Worm (Caenorhabditis elegans) whole organism, young adult: ENCODE measurements around the gene hap-1.

ENCODE experiments used
- C06A6.2 ChIP-seq: fragments of 200-800 bp; sonication (Bioruptor generic); conservative IDR thresholded peaks from 2 replicates; pipeline ENCODE4 v1.3.6; 2022; ENCODE audit warnings: missing genetic modification characterization, missing compliant biosample characterization
- F37B4.10 ChIP-seq: fragments of 200-800 bp; sonication (Bioruptor generic); IDR thresholded peaks from 2 replicates; pipeline ENCODE4 v1.3.6; 2022; ENCODE audit warnings: missing genetic modification characterization, missing compliant biosample characterization
- F39B2.1 ChIP-seq: fragments of 200-800 bp; sonication (Bioruptor generic); IDR thresholded peaks from 2 replicates; pipeline ENCODE4 v1.3.6; 2022; ENCODE audit warnings: missing genetic modification reagents, missing genetic modification characterization, missing compliant biosample characterization
- F49E8.2 ChIP-seq: sonication (generic microtip); optimal IDR thresholded peaks from 3 replicates; lab custom pipeline; 2017; ENCODE audit warnings: missing genetic modification characterization, mild to moderate bottlenecking, missing compliant biosample characterization, antibody characterized with exemption, moderate library complexity; ENCODE audit not compliant: insufficient read depth
- F57C9.4 ChIP-seq: sonication (generic microtip); optimal IDR thresholded peaks from 2 replicates; lab custom pipeline; 2017; ENCODE audit warnings: mild to moderate bottlenecking, missing genetic modification characterization, missing compliant biosample characterization
- K11D2.4 ChIP-seq: fragments of 200-800 bp; sonication (Bioruptor generic); IDR thresholded peaks from 2 replicates; pipeline ENCODE4 v1.3.6; 2022; ENCODE audit warnings: missing genetic modification reagents, missing genetic modification characterization, missing compliant biosample characterization
- Y53F4B.3 ChIP-seq: fragments of 200-800 bp; sonication (Bioruptor generic); IDR thresholded peaks from 2 replicates; pipeline ENCODE4 v1.3.6; 2022; ENCODE audit warnings: missing genetic modification reagents, missing genetic modification characterization, missing compliant biosample characterization
- Y95B8A.8 ChIP-seq: fragments of 200-800 bp; sonication (Bioruptor generic); IDR thresholded peaks from 2 replicates; pipeline ENCODE4 v1.3.6; 2022; ENCODE audit warnings: missing genetic modification reagents, missing genetic modification characterization, missing compliant biosample characterization
- aptf-2 ChIP-seq: fragments of 200-800 bp; sonication (Bioruptor generic); conservative IDR thresholded peaks from 2 replicates; pipeline ENCODE4 v1.3.6; 2022; ENCODE audit warnings: missing genetic modification reagents, missing genetic modification characterization, missing compliant biosample characterization
- attf-3 ChIP-seq: fragments of 200-800 bp; sonication (Bioruptor generic); conservative IDR thresholded peaks from 2 replicates; pipeline ENCODE4 v1.3.6; 2022; ENCODE audit warnings: missing genetic modification reagents, missing genetic modification characterization, missing compliant biosample characterization
- cebp-2 ChIP-seq: fragments of 200-800 bp; sonication (Bioruptor generic); IDR thresholded peaks from 2 replicates; pipeline ENCODE4 v1.3.6; 2022; ENCODE audit warnings: missing genetic modification characterization, missing compliant biosample characterization
- gei-17 ChIP-seq: fragments of 200-800 bp; sonication (Bioruptor generic); optimal IDR thresholded peaks from 2 replicates; lab custom pipeline; 2018; ENCODE audit warnings: mild to moderate bottlenecking, missing genetic modification characterization, missing compliant biosample characterization
- hsf-1 ChIP-seq: fragments of 200-800 bp; sonication (Bioruptor generic); IDR thresholded peaks from 2 replicates; pipeline ENCODE4 v1.3.6; 2022; ENCODE audit warnings: missing genetic modification reagents, missing genetic modification characterization, missing compliant biosample characterization
- lin-35 ChIP-seq, 3 experiments: fragments of 150-350 bp in 2 of 3; sonication (generic microtip) in 1 of 3; optimal IDR thresholded peaks; 2 replicates each; lab custom pipeline; 2014 to 2018; ENCODE audit warnings: missing biosample characterization in 3 of 3, missing genetic modification characterization in 3 of 3, missing genetic modification reagents in 3 of 3
- lir-1 ChIP-seq: fragments of 200-800 bp; sonication (Bioruptor generic); conservative IDR thresholded peaks from 2 replicates; pipeline ENCODE4 v1.3.6; 2022; ENCODE audit warnings: missing genetic modification reagents, missing genetic modification characterization, missing compliant biosample characterization
- lsl-1 ChIP-seq: fragments of 200-800 bp; sonication (Bioruptor generic); optimal IDR thresholded peaks from 2 replicates; lab custom pipeline; 2018; ENCODE audit warnings: mild to moderate bottlenecking, missing genetic modification characterization, moderate library complexity, missing compliant biosample characterization
- madf-3 ChIP-seq: fragments of 200-800 bp; sonication (Bioruptor generic); IDR thresholded peaks from 2 replicates; pipeline ENCODE4 v1.3.6; 2022; ENCODE audit warnings: missing genetic modification reagents, missing genetic modification characterization, missing compliant biosample characterization
- nfyb-1 ChIP-seq: fragments of 200-800 bp; sonication (Bioruptor generic); IDR thresholded peaks from 2 replicates; pipeline ENCODE4 v1.3.6; 2022; ENCODE audit warnings: missing genetic modification reagents, missing genetic modification characterization, missing compliant biosample characterization
- nhr-120 ChIP-seq: fragments of 200-800 bp; sonication (Bioruptor generic); IDR thresholded peaks from 2 replicates; pipeline ENCODE4 v1.3.6; 2022; ENCODE audit warnings: missing genetic modification characterization, missing compliant biosample characterization
- nhr-80 ChIP-seq: sonication (generic microtip); optimal IDR thresholded peaks from 2 replicates; lab custom pipeline; 2016; ENCODE audit warnings: missing genetic modification characterization, missing compliant biosample characterization
- pbrm-1 ChIP-seq: fragments of 200-800 bp; sonication (Bioruptor generic); IDR thresholded peaks from 2 replicates; pipeline ENCODE4 v1.3.6; 2022; ENCODE audit warnings: missing genetic modification reagents, missing genetic modification characterization, missing compliant biosample characterization
- rcor-1 ChIP-seq: fragments of 200-800 bp; sonication (Bioruptor generic); IDR thresholded peaks from 2 replicates; pipeline ENCODE4 v1.3.6; 2022; ENCODE audit warnings: missing genetic modification reagents, missing genetic modification characterization, missing compliant biosample characterization
- rpc-1 ChIP-seq, 2 experiments: fragments of 150-350 bp in 1 of 2; sonication (generic microtip) in 1 of 2; optimal IDR thresholded peaks; 2 replicates each; lab custom pipeline; 2014 to 2018; ENCODE audit warnings: missing biosample characterization in 1 of 2, missing genetic modification characterization in 1 of 2, missing genetic modification reagents in 1 of 2, missing genotype in 1 of 2
- snpc-4 ChIP-seq, 5 experiments: fragments of 150-350 bp in 1 of 5; sonication (generic microtip) in 4 of 5; optimal IDR thresholded peaks; 2 replicates each; lab custom pipeline; 2014 to 2018; ENCODE audit warnings: missing genetic modification characterization in 5 of 5, missing biosample characterization in 3 of 5, antibody characterized with exemption in 2 of 5, mild to moderate bottlenecking in 2 of 5, missing compliant biosample characterization in 2 of 5, missing genotype in 2 of 5, moderate library complexity in 2 of 5, missing genetic modification reagents in 1 of 5
- sptf-2 ChIP-seq: fragments of 200-800 bp; sonication (Bioruptor generic); optimal IDR thresholded peaks from 2 replicates; lab custom pipeline; 2018; ENCODE audit warnings: mild to moderate bottlenecking, missing genetic modification characterization, missing compliant biosample characterization
- tlf-1 ChIP-seq: fragments of 200-800 bp; sonication (Bioruptor generic); optimal IDR thresholded peaks from 2 replicates; lab custom pipeline; 2018; ENCODE audit warnings: mild to moderate bottlenecking, missing genetic modification characterization, missing compliant biosample characterization
- zfh-2 ChIP-seq: fragments of 200-800 bp; sonication (Bioruptor generic); conservative IDR thresholded peaks from 2 replicates; pipeline ENCODE4 v1.3.6; 2022; ENCODE audit warnings: missing genetic modification reagents, missing genetic modification characterization, missing compliant biosample characterization
- ztf-18 ChIP-seq: sonication (generic microtip); optimal IDR thresholded peaks from 2 replicates; lab custom pipeline; 2016; ENCODE audit warnings: missing genotype, mild to moderate bottlenecking, missing genetic modification characterization, missing compliant biosample characterization
- ztf-25 ChIP-seq: fragments of 200-800 bp; sonication (Bioruptor generic); IDR thresholded peaks from 2 replicates; pipeline ENCODE4 v1.3.6; 2022; ENCODE audit warnings: missing genetic modification reagents, missing genetic modification characterization, missing compliant biosample characterization

hap-1 gene

ce11 chrIII:5241854-5242253 lies 21.9 kb upstream of the hap-1 start:
- TF ChIP-seq F37B4.10 (GFP tag; lab: Robert Waterston, UW) (0 out of 2 replicates have a peak, but pooled peaks have one; percentile 53), nfyb-1 (no peak)

ce11 chrIII:5244539-5244938 lies 19.2 kb upstream of the hap-1 start, which contains the start of gene cnd-1:
TSS of gene cnd-1 (minus strand) at chrIII:5244639.
- no peak for TF ChIP-seq zfh-2 (GFP tag; lab: Robert Waterston, UW)
- no peak for TF ChIP-seq ztf-25 (GFP tag; lab: Robert Waterston, UW)
- TF ChIP-seq lir-1 (GFP tag; lab: Robert Waterston, UW) = no peak
- no peak for TF ChIP-seq C06A6.2
- TF ChIP-seq snpc-4 (GFP tag; optimal IDR thresholded peaks at IDR 0.05; lab: Kevin White, UChicago) = no peak
- TF ChIP-seq snpc-4 (tag; optimal IDR thresholded peaks at IDR 0.05; lab: Kevin White, UChicago) = no peak
- TF ChIP-seq Y53F4B.3 (GFP tag; lab: Robert Waterston, UW) = no peak
- TF ChIP-seq rpc-1 (optimal IDR thresholded peaks at IDR 0.05; lab: Kevin White, UChicago) = no peak
- TF ChIP-seq rpc-1 (tag; optimal IDR thresholded peaks at IDR 0.05; lab: Kevin White, UChicago) = no peak
- TF ChIP-seq hsf-1 = no peak
- no peak for TF ChIP-seq pbrm-1 (GFP tag; lab: Robert Waterston, UW)

ce11 chrIII:5245067-5245466 lies 18.7 kb upstream of the hap-1 start:
- TF ChIP-seq nhr-120 (GFP tag; lab: Robert Waterston, UW) (no peak), F37B4.10 (GFP tag; lab: Robert Waterston, UW) (no peak), F49E8.2 (tag; lab: Kevin White, UChicago) (no peak)

- TF ChIP-seq rcor-1 = no peak
- TF ChIP-seq, all 124 proteins: peak for 0
Observed at ce11 chrIII:5248706-5249105, 15.0 kb upstream of the hap-1 start.

- peak; percentile 83 for TF ChIP-seq attf-3 (GFP tag; lab: Robert Waterston, UW)
- no peak for TF ChIP-seq F57C9.4
- TF ChIP-seq gei-17 (GFP tag; lab: Kevin White, UChicago) = no peak
Observed at ce11 chrIII:5254108-5254507, 9.6 kb upstream of the hap-1 start, which contains the start of the genes sumv-1 and gop-1. TSS of gene sumv-1 (minus strand) at chrIII:5254187. TSS of gene gop-1 (plus strand) at chrIII:5254438.

ce11 chrIII:5258918-5259317 lies 4.8 kb upstream of the hap-1 start, which contains the start of gene gop-2:
TSS of gene gop-2 (plus strand) at chrIII:5259023.
- TF ChIP-seq nhr-80 (tag; lab: Kevin White, UChicago) (no peak), K11D2.4 (GFP tag; lab: Robert Waterston, UW) (no peak), Y95B8A.8 (GFP tag; lab: Robert Waterston, UW) (no peak), lin-35 (GFP tag; optimal IDR thresholded peaks at IDR 0.05; lab: Kevin White, UChicago) (no peak), lsl-1 (no peak), madf-3 (GFP tag; lab: Robert Waterston, UW) (no peak), cebp-2 (GFP tag; lab: Robert Waterston, UW) (no peak), tlf-1 (GFP tag; lab: Kevin White, UChicago) (no peak), ztf-18 (tag; lab: Kevin White, UChicago) (no peak), pbrm-1 (GFP tag; lab: Robert Waterston, UW) (no peak), sptf-2 (no peak), snpc-4 (GFP tag; optimal IDR thresholded peaks at IDR 0.05; lab: Kevin White, UChicago) (no peak), snpc-4 (tag; optimal IDR thresholded peaks at IDR 0.05; lab: Kevin White, UChicago) (no peak), aptf-2 (GFP tag; lab: Robert Waterston, UW) (no peak), F39B2.1 (GFP tag; lab: Robert Waterston, UW) (no peak), Y53F4B.3 (GFP tag; lab: Robert Waterston, UW) (no peak)
- TF ChIP-seq, all 124 proteins: peak for 0
